Worm (Caenorhabditis elegans) whole organism, L4 larva: Measurements from ENCODE around the gene T07F12.1.

Source experiments
- F44E2.7 ChIP-seq: fragments of 200-800 bp; sonication (Bioruptor generic); IDR thresholded peaks from 2 replicates; pipeline ENCODE4 v2.1.2; 2022; ENCODE audit warnings: missing genetic modification characterization, missing compliant biosample characterization
- ces-1 ChIP-seq: fragments of 150-350 bp; sonication (generic microtip); optimal IDR thresholded peaks from 4 replicates; lab custom pipeline; 2014; ENCODE audit warnings: missing biosample characterization, missing genetic modification reagents, missing genetic modification characterization
- daf-19 ChIP-seq: fragments of 200-800 bp; sonication (Bioruptor generic); conservative IDR thresholded peaks from 2 replicates; pipeline ENCODE4 v1.3.6; 2022; ENCODE audit warnings: missing genetic modification characterization, missing compliant biosample characterization
- fkh-10 ChIP-seq: fragments of 150-350 bp; optimal IDR thresholded peaks from 2 replicates; lab custom pipeline; 2014; ENCODE audit warnings: missing biosample characterization, missing genetic modification reagents, missing genetic modification characterization
- lin-39 ChIP-seq: fragments of 150-350 bp; optimal IDR thresholded peaks from 2 replicates; lab custom pipeline; 2014; ENCODE audit warnings: missing biosample characterization, missing genetic modification reagents, missing genetic modification characterization
- nhr-11 ChIP-seq: fragments of 150-350 bp; optimal IDR thresholded peaks from 2 replicates; lab custom pipeline; 2014; ENCODE audit warnings: missing biosample characterization, missing genetic modification characterization
- nhr-237 ChIP-seq: sonication (generic microtip); optimal IDR thresholded peaks from 2 replicates; lab custom pipeline; 2017; ENCODE audit warnings: missing biosample characterization, missing genetic modification characterization
- nhr-25 ChIP-seq: sonication (generic microtip); optimal IDR thresholded peaks from 2 replicates; lab custom pipeline; 2017; ENCODE audit warnings: missing genetic modification characterization, mild to moderate bottlenecking, missing compliant biosample characterization, antibody characterized with exemption, moderate library complexity, borderline replicate concordance; ENCODE audit not compliant: insufficient read depth
- nhr-28 ChIP-seq: fragments of 150-350 bp; optimal IDR thresholded peaks from 2 replicates; lab custom pipeline; 2014; ENCODE audit warnings: missing biosample characterization, missing genetic modification characterization
- php-3 ChIP-seq: fragments of 200-800 bp; sonication (Bioruptor generic); IDR thresholded peaks from 2 replicates; pipeline ENCODE4 v1.3.6; 2022; ENCODE audit warnings: missing genetic modification reagents, missing genetic modification characterization, missing compliant biosample characterization
- saeg-2 ChIP-seq: fragments of 200-800 bp; sonication (Bioruptor generic); IDR thresholded peaks from 2 replicates; pipeline ENCODE4 v1.3.6; 2022; ENCODE audit warnings: missing genetic modification reagents, missing genetic modification characterization, missing compliant biosample characterization
- zfp-2 ChIP-seq: sonication (generic microtip); optimal IDR thresholded peaks from 2 replicates; lab custom pipeline; 2016; ENCODE audit warnings: mild to moderate bottlenecking, missing genetic modification characterization, missing compliant biosample characterization

DNA sequence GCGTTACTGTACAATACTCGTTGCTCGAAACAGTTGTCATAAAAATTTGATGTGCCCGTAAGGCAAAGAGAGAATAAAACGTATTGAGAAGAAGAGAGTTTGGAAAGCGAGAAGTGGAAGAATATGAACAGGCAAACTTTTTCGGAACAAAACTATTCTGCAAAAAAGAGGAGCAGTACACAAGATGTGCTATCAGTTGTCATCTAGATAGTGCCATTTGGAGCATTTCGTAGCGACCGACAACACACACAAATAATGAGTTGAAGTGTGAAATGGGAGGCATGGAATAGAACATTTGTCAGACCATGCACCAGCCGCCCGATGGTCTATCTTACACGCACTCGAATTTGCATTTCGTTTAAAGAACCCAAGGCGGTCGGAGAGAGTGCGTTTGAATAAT is 31.8 kb upstream of the T07F12.1 start:
- TF ChIP-seq nhr-25 (tag; lab: Kevin White, UChicago) (no peak), fkh-10 (GFP tag; lab: Kevin White, UChicago) (no peak), F44E2.7 (no peak), nhr-11 (tag; lab: Kevin White, UChicago) (no peak), nhr-28 (peak; percentile 79), zfp-2 (tag; lab: Kevin White, UChicago) (no peak), ces-1 (GFP tag; lab: Kevin White, UChicago) (no peak), daf-19 (GFP tag; lab: Robert Waterston, UW) (no peak), php-3 (GFP tag; lab: Robert Waterston, UW) (0 out of 2 replicates have a peak, but pooled peaks have one; percentile 64), nhr-237 (tag; lab: Kevin White, UChicago) (no peak), lin-39 (tag; lab: Kevin White, UChicago) (no peak), saeg-2 (GFP tag; lab: Robert Waterston, UW) (no peak)
